Worm (Caenorhabditis elegans) whole organism, L4 larva: ENCODE results near the gene abcf-2.

Source experiments
- F10B5.3 ChIP-seq: sonication (generic microtip); optimal IDR thresholded peaks from 2 replicates; lab custom pipeline; 2016; ENCODE audit warnings: mild to moderate bottlenecking, missing genetic modification characterization, missing compliant biosample characterization
- T26A8.4 ChIP-seq: fragments of 200-800 bp; sonication (Bioruptor generic); IDR thresholded peaks from 2 replicates; pipeline ENCODE4 v1.3.6; 2022; ENCODE audit warnings: missing genetic modification characterization, missing compliant biosample characterization
- Y5F2A.4 ChIP-seq: fragments of 200-800 bp; sonication (Bioruptor generic); optimal IDR thresholded peaks from 2 replicates; lab custom pipeline; 2018; ENCODE audit warnings: mild to moderate bottlenecking, missing genetic modification characterization, missing compliant biosample characterization
- Y75B8A.6 ChIP-seq: fragments of 200-800 bp; sonication (Bioruptor generic); IDR thresholded peaks from 2 replicates; pipeline ENCODE4 v1.3.6; 2022; ENCODE audit warnings: missing genetic modification reagents, missing genetic modification characterization, missing compliant biosample characterization
- aha-1 ChIP-seq: fragments of 150-350 bp; peaks from one replicate; lab custom pipeline; 2014; ENCODE audit warnings: missing biosample characterization, missing genetic modification characterization
- ceh-28 ChIP-seq: fragments of 150-350 bp; optimal IDR thresholded peaks from 2 replicates; lab custom pipeline; 2014; ENCODE audit warnings: missing biosample characterization, missing genetic modification reagents, missing genetic modification characterization
- ceh-32 ChIP-seq: sonication (generic microtip); optimal IDR thresholded peaks from 2 replicates; lab custom pipeline; 2016; ENCODE audit warnings: mild to moderate bottlenecking, missing genetic modification characterization, missing compliant biosample characterization; ENCODE audit not compliant: poor library complexity
- ceh-44 ChIP-seq: fragments of 200-800 bp; sonication (Bioruptor generic); IDR thresholded peaks from 2 replicates; pipeline ENCODE4 v1.3.6; 2022; ENCODE audit warnings: missing genetic modification reagents, missing genetic modification characterization, missing compliant biosample characterization
- ceh-82 ChIP-seq: sonication (generic microtip); optimal IDR thresholded peaks from 2 replicates; lab custom pipeline; 2017; ENCODE audit warnings: missing biosample characterization, missing genetic modification characterization
- ctbp-1 ChIP-seq: fragments of 200-800 bp; sonication (Bioruptor generic); IDR thresholded peaks from 2 replicates; pipeline ENCODE4 v1.3.6; 2022; ENCODE audit warnings: missing genetic modification reagents, missing genetic modification characterization, missing compliant biosample characterization
- dmd-6 ChIP-seq: fragments of 200-800 bp; sonication (Bioruptor generic); IDR thresholded peaks from 2 replicates; pipeline ENCODE4 v1.3.6; 2022; ENCODE audit warnings: missing genetic modification reagents, missing genetic modification characterization, missing compliant biosample characterization
- dpl-1 ChIP-seq: fragments of 150-350 bp; optimal IDR thresholded peaks from 2 replicates; lab custom pipeline; 2014; ENCODE audit warnings: missing biosample characterization, missing genetic modification reagents, missing genetic modification characterization
- duxl-1 ChIP-seq: sonication (generic microtip); optimal IDR thresholded peaks from 2 replicates; lab custom pipeline; 2016; ENCODE audit warnings: mild to moderate bottlenecking, missing genetic modification characterization, moderate library complexity, missing compliant biosample characterization; ENCODE audit not compliant: poor library complexity
- dve-1 ChIP-seq: sonication (generic microtip); optimal IDR thresholded peaks from 2 replicates; lab custom pipeline; 2017; ENCODE audit warnings: antibody characterized with exemption, mild to moderate bottlenecking, missing genetic modification characterization, missing compliant biosample characterization; ENCODE audit not compliant: insufficient read depth
- fkh-10 ChIP-seq: fragments of 150-350 bp; optimal IDR thresholded peaks from 2 replicates; lab custom pipeline; 2014; ENCODE audit warnings: missing biosample characterization, missing genetic modification reagents, missing genetic modification characterization
- hif-1 ChIP-seq, 2 experiments: sonication (generic microtip); optimal IDR thresholded peaks; 2 replicates each; lab custom pipeline; 2016 to 2017; ENCODE audit warnings: missing compliant biosample characterization in 2 of 2, missing genetic modification characterization in 2 of 2, missing genetic modification reagents in 2 of 2, missing genotype in 2 of 2, mild to moderate bottlenecking in 1 of 2
- hlh-11 ChIP-seq: fragments of 200-800 bp; sonication (Bioruptor generic); optimal IDR thresholded peaks from 2 replicates; lab custom pipeline; 2018; ENCODE audit warnings: mild to moderate bottlenecking, missing genetic modification characterization, missing compliant biosample characterization
- hlh-30 ChIP-seq: sonication (generic microtip); optimal IDR thresholded peaks from 2 replicates; lab custom pipeline; 2017; ENCODE audit warnings: antibody characterized with exemption, mild to moderate bottlenecking, missing genetic modification characterization, missing compliant biosample characterization; ENCODE audit not compliant: insufficient read depth
- hmg-1.1 ChIP-seq: fragments of 200-800 bp; sonication (Bioruptor generic); IDR thresholded peaks from 2 replicates; pipeline ENCODE4 v1.3.6; 2022; ENCODE audit warnings: missing genetic modification reagents, missing genetic modification characterization, missing compliant biosample characterization
- jun-1 ChIP-seq: fragments of 150-350 bp; optimal IDR thresholded peaks from 2 replicates; lab custom pipeline; 2014; ENCODE audit warnings: missing biosample characterization, missing genetic modification reagents, missing genetic modification characterization
- lin-1 ChIP-seq: fragments of 200-800 bp; sonication (Bioruptor generic); IDR thresholded peaks from 2 replicates; pipeline ENCODE4 v1.3.6; 2022; ENCODE audit warnings: missing genetic modification reagents, missing genetic modification characterization, missing compliant biosample characterization
- lin-13 ChIP-seq: fragments of 150-350 bp; optimal IDR thresholded peaks from 2 replicates; lab custom pipeline; 2014; ENCODE audit warnings: missing biosample characterization, missing genetic modification reagents, missing genetic modification characterization
- lin-29 ChIP-seq: fragments of 200-800 bp; sonication (Bioruptor generic); IDR thresholded peaks from 2 replicates; pipeline ENCODE4 v1.3.6; 2022; ENCODE audit warnings: missing genetic modification reagents, missing genetic modification characterization, missing compliant biosample characterization
- lin-38 ChIP-seq: fragments of 200-800 bp; sonication (Bioruptor generic); IDR thresholded peaks from 2 replicates; pipeline ENCODE4 v1.3.6; 2022; ENCODE audit warnings: missing genetic modification reagents, missing genetic modification characterization, missing compliant biosample characterization
- lin-39 ChIP-seq: fragments of 150-350 bp; optimal IDR thresholded peaks from 2 replicates; lab custom pipeline; 2014; ENCODE audit warnings: missing biosample characterization, missing genetic modification reagents, missing genetic modification characterization
- lsy-2 ChIP-seq, 2 experiments: fragments of 150-350 bp in 1 of 2; sonication (generic microtip) in 1 of 2; optimal IDR thresholded peaks; 2 replicates each; lab custom pipeline; 2014 to 2017; ENCODE audit warnings: missing biosample characterization in 2 of 2, missing genetic modification characterization in 2 of 2
- mdl-1 ChIP-seq, 2 experiments: fragments of 150-350 bp in 1 of 2; sonication (generic microtip) in 1 of 2; optimal IDR thresholded peaks; 2 replicates each; lab custom pipeline; 2014 to 2017; ENCODE audit warnings: missing biosample characterization in 2 of 2, missing genetic modification characterization in 2 of 2
- mdt-29 ChIP-seq: fragments of 200-800 bp; sonication (Bioruptor generic); IDR thresholded peaks from 2 replicates; pipeline ENCODE4 v1.3.6; 2022; ENCODE audit warnings: missing genetic modification reagents, missing genetic modification characterization, missing compliant biosample characterization
- mep-1 ChIP-seq: fragments of 150-350 bp; sonication (generic microtip); optimal IDR thresholded peaks from 3 replicates; lab custom pipeline; 2014; ENCODE audit warnings: missing biosample characterization, missing genetic modification characterization
- mes-2 ChIP-seq: sonication (generic microtip); optimal IDR thresholded peaks from 2 replicates; lab custom pipeline; 2016; ENCODE audit warnings: missing genotype, mild to moderate bottlenecking, missing genetic modification characterization, missing compliant biosample characterization; ENCODE audit not compliant: poor library complexity, severe bottlenecking
- nhr-102 ChIP-seq: sonication (generic microtip); optimal IDR thresholded peaks from 2 replicates; lab custom pipeline; 2016; ENCODE audit warnings: mild to moderate bottlenecking, missing genetic modification characterization, moderate library complexity, missing compliant biosample characterization
- nhr-11 ChIP-seq: fragments of 150-350 bp; optimal IDR thresholded peaks from 2 replicates; lab custom pipeline; 2014; ENCODE audit warnings: missing biosample characterization, missing genetic modification characterization
- nhr-111 ChIP-seq: fragments of 200-800 bp; sonication (Bioruptor generic); optimal IDR thresholded peaks from 2 replicates; lab custom pipeline; 2018; ENCODE audit warnings: mild to moderate bottlenecking, missing genetic modification characterization, missing compliant biosample characterization
- nhr-25 ChIP-seq: sonication (generic microtip); optimal IDR thresholded peaks from 2 replicates; lab custom pipeline; 2017; ENCODE audit warnings: missing genetic modification characterization, mild to moderate bottlenecking, missing compliant biosample characterization, antibody characterized with exemption, moderate library complexity, borderline replicate concordance; ENCODE audit not compliant: insufficient read depth
- nhr-28 ChIP-seq: fragments of 150-350 bp; optimal IDR thresholded peaks from 2 replicates; lab custom pipeline; 2014; ENCODE audit warnings: missing biosample characterization, missing genetic modification characterization
- nhr-48 ChIP-seq: sonication (generic microtip); optimal IDR thresholded peaks from 2 replicates; lab custom pipeline; 2016; ENCODE audit warnings: mild to moderate bottlenecking, missing genetic modification characterization, missing compliant biosample characterization
- nhr-6 ChIP-seq: fragments of 150-350 bp; optimal IDR thresholded peaks from 2 replicates; lab custom pipeline; 2014; ENCODE audit warnings: missing biosample characterization, missing genetic modification characterization
- pqm-1 ChIP-seq: sonication (generic microtip); optimal IDR thresholded peaks from 2 replicates; lab custom pipeline; 2017; ENCODE audit warnings: missing biosample characterization, missing genetic modification characterization
- rbr-2 ChIP-seq: sonication (generic microtip); optimal IDR thresholded peaks from 2 replicates; lab custom pipeline; 2016; ENCODE audit warnings: missing genotype, missing genetic modification characterization, missing compliant biosample characterization
- skn-1 ChIP-seq: fragments of 150-350 bp; optimal IDR thresholded peaks from 2 replicates; lab custom pipeline; 2014; ENCODE audit warnings: missing biosample characterization, missing genetic modification characterization
- spr-1 ChIP-seq: sonication (generic microtip); optimal IDR thresholded peaks from 2 replicates; lab custom pipeline; 2016; ENCODE audit warnings: mild to moderate bottlenecking, missing genetic modification characterization, missing compliant biosample characterization
- spr-3 ChIP-seq: fragments of 200-800 bp; sonication (Bioruptor generic); optimal IDR thresholded peaks from 2 replicates; lab custom pipeline; 2018; ENCODE audit warnings: mild to moderate bottlenecking, missing genetic modification characterization, missing compliant biosample characterization
- unc-62 ChIP-seq, 3 experiments: fragments of 150-350 bp in 1 of 3; sonication (generic microtip); optimal IDR thresholded peaks in 2 of 3; peaks in 1 of 3; 1 replicate in 1 of 3; 2 replicates in 2 of 3; lab custom pipeline; 2014 to 2017; ENCODE audit warnings: missing biosample characterization in 3 of 3, missing genetic modification characterization in 3 of 3, missing genetic modification reagents in 3 of 3, missing genotype in 1 of 3
- zfp-3 ChIP-seq: fragments of 200-800 bp; sonication (Bioruptor generic); conservative IDR thresholded peaks from 2 replicates; pipeline ENCODE4 v1.3.6; 2022; ENCODE audit warnings: missing genetic modification reagents, missing genetic modification characterization, missing compliant biosample characterization
- ztf-7 ChIP-seq: fragments of 150-350 bp; optimal IDR thresholded peaks from 2 replicates; lab custom pipeline; 2014; ENCODE audit warnings: missing biosample characterization, missing genetic modification characterization

The abcf-2 gene

ce11 chrIII:13471504-13471903 is 9.5 kb upstream of the abcf-2 start, which contains the start of gene pssy-2:
pssy-2 (plus strand) TSS chrIII:13471804.
- no peak for TF ChIP-seq ceh-82 (tag; lab: Kevin White, UChicago)

ce11 chrIII:13465918-13466592 is 4.0 kb upstream of the abcf-2 start, which contains the start of gene cdk-5:
cdk-5 (minus strand) TSS chrIII:13466342.
- TF ChIP-seq unc-62 (GFP tag; optimal IDR thresholded peaks at IDR 0.05 in 1 of 2; lab: Kevin White, UChicago) (peak in 1 of 2 experiments; percentile 91), unc-62 (tag; optimal IDR thresholded peaks at IDR 0.05; lab: Kevin White, UChicago) (no peak), F10B5.3 (tag; lab: Kevin White, UChicago) (peak; percentile 63), Y5F2A.4 (no peak), jun-1 (tag; lab: Kevin White, UChicago) (peak; percentile 39), dve-1 (tag; lab: Kevin White, UChicago) (peak; percentile 93), dpl-1 (GFP tag; lab: Kevin White, UChicago) (peak; percentile 86), lin-38 (GFP tag; lab: Robert Waterston, UW) (peak; percentile 74), hmg-1.1 (GFP tag; lab: Robert Waterston, UW) (peak; percentile 83), T26A8.4 (peak; percentile 85), lsy-2 (tag; optimal IDR thresholded peaks at IDR 0.05; lab: Kevin White, UChicago) (peak; percentile 48 to 97), mdt-29 (GFP tag; lab: Robert Waterston, UW) (0 out of 2 replicates have a peak, but pooled peaks have one; percentile 45), nhr-28 (tag; lab: Kevin White, UChicago) (peak; percentile 47), hlh-11 (tag; lab: Kevin White, UChicago) (no peak), hif-1 (tag; optimal IDR thresholded peaks at IDR 0.05; lab: Kevin White, UChicago) (peak in 1 of 2 experiments; percentile 52), nhr-6 (tag; lab: Kevin White, UChicago) (peak; percentile 87), fkh-10 (GFP tag; lab: Kevin White, UChicago) (peak; percentile 33), lin-1 (GFP tag; lab: Robert Waterston, UW) (0 out of 2 replicates have a peak, but pooled peaks have one; percentile 6), lin-39 (no peak), aha-1 (tag; lab: Kevin White, UChicago) (peak; percentile 95), zfp-3 (0 out of 2 replicates have a peak, but pooled peaks have one; percentile 58), duxl-1 (tag; lab: Kevin White, UChicago) (peak; percentile 66), spr-3 (GFP tag; lab: Kevin White, UChicago) (no peak), rbr-2 (tag; lab: Kevin White, UChicago) (peak; percentile 83), nhr-25 (tag; lab: Kevin White, UChicago) (no peak), mdl-1 (tag; optimal IDR thresholded peaks at IDR 0.05; lab: Kevin White, UChicago) (peak in 1 of 2 experiments; percentile 13), ctbp-1 (0 out of 2 replicates have a peak, but pooled peaks have one; percentile 37), spr-1 (peak; percentile 51), ceh-28 (peak; percentile 51), ztf-7 (tag; lab: Kevin White, UChicago) (peak; percentile 90), mes-2 (tag; lab: Kevin White, UChicago) (peak; percentile 86), lin-13 (GFP tag; lab: Kevin White, UChicago) (peak; percentile 51), nhr-102 (tag; lab: Kevin White, UChicago) (peak; percentile 80), nhr-111 (GFP tag; lab: Kevin White, UChicago) (no peak), mep-1 (tag; lab: Kevin White, UChicago) (peak; percentile 88), nhr-48 (tag; lab: Kevin White, UChicago) (peak; percentile 59), dmd-6 (GFP tag; lab: Robert Waterston, UW) (peak; percentile 63; the same call in 1 of the 2 replicates), pqm-1 (tag; lab: Kevin White, UChicago) (no peak), hlh-30 (tag; lab: Kevin White, UChicago) (peak; percentile 86), lin-29 (GFP tag; lab: Robert Waterston, UW) (peak; percentile 50; the same call in 1 of the 2 replicates), ceh-32 (peak; percentile 1), Y75B8A.6 (no peak), skn-1 (tag; lab: Kevin White, UChicago) (no peak), nhr-11 (peak; percentile 79), ceh-44 (GFP tag; lab: Robert Waterston, UW) (no peak)
